Fruit fly (Drosophila melanogaster) whole organism, prepupa: ENCODE measurements around the gene CG5280.

ENCODE experiments used
- CG15336 ChIP-seq: fragments of 200-800 bp; sonication (Bioruptor generic); IDR thresholded peaks from 2 replicates; pipeline ENCODE4 v1.3.6; 2022; ENCODE audit warnings: missing biosample characterization, missing genetic modification characterization
- CG3032 ChIP-seq: fragments of 200-800 bp; optimal IDR thresholded peaks from 2 replicates; lab custom pipeline; 2019; ENCODE audit warnings: missing biosample characterization, mild to moderate bottlenecking, missing genetic modification characterization, moderate library complexity
- CG4318 ChIP-seq: fragments of 200-800 bp; sonication (Bioruptor generic); optimal IDR thresholded peaks from 3 replicates; lab custom pipeline; 2017; ENCODE audit warnings: missing biosample characterization, mild to moderate bottlenecking, missing genetic modification characterization
- CG6792 ChIP-seq: fragments of 200-800 bp; sonication (Bioruptor generic); optimal IDR thresholded peaks from 3 replicates; lab custom pipeline; 2016; ENCODE audit warnings: missing biosample characterization, missing genetic modification characterization
- CG6808 ChIP-seq: fragments of 200-800 bp; sonication (Bioruptor generic); optimal IDR thresholded peaks from 3 replicates; lab custom pipeline; 2017; ENCODE audit warnings: missing biosample characterization, missing genetic modification characterization, mild to moderate bottlenecking, moderate library complexity, missing genetic modification reagents
- Hr38 ChIP-seq: sonication (Bioruptor generic); optimal IDR thresholded peaks from 2 replicates; lab custom pipeline; 2016; ENCODE audit warnings: missing biosample characterization, missing genetic modification characterization
- acj6 ChIP-seq: fragments of 200-800 bp; sonication (Bioruptor generic); optimal IDR thresholded peaks from 3 replicates; lab custom pipeline; 2016; ENCODE audit warnings: missing biosample characterization, missing genetic modification characterization
- cyc ChIP-seq: fragments of 200-800 bp; sonication (Bioruptor generic); optimal IDR thresholded peaks from 3 replicates; lab custom pipeline; 2016; ENCODE audit warnings: missing biosample characterization, missing genetic modification characterization
- eg ChIP-seq: fragments of 200-800 bp; sonication (Bioruptor generic); IDR thresholded peaks from 3 replicates; pipeline ENCODE4 v1.3.6; 2022; ENCODE audit warnings: missing biosample characterization, missing genetic modification characterization
- fd59A ChIP-seq: fragments of 200-800 bp; sonication (Bioruptor generic); optimal IDR thresholded peaks from 2 replicates; lab custom pipeline; 2017; ENCODE audit warnings: missing biosample characterization, mild to moderate bottlenecking, missing genetic modification characterization, missing genetic modification reagents
- ss ChIP-seq, 2 experiments: fragments of 200-800 bp; sonication (Bioruptor generic); optimal IDR thresholded peaks; 2 replicates in 1 of 2; 3 replicates in 1 of 2; lab custom pipeline; 2017 to 2018; ENCODE audit warnings: mild to moderate bottlenecking in 2 of 2, missing biosample characterization in 2 of 2, missing genetic modification characterization in 2 of 2, moderate library complexity in 1 of 2

- no peak for TF ChIP-seq ss (GFP tag; optimal IDR thresholded peaks at IDR 0.05; lab: Kevin White, UChicago)
- TF ChIP-seq CG6792 (GFP tag; lab: Kevin White, UChicago): no peak
- no peak for TF ChIP-seq CG4318 (GFP tag; lab: Kevin White, UChicago)
- TF ChIP-seq Hr38: no peak
- TF ChIP-seq fd59A: no peak
- no peak for TF ChIP-seq CG6808
- TF ChIP-seq acj6: no peak
- TF ChIP-seq CG3032 (tag; lab: Kevin White, UChicago): no peak
- TF ChIP-seq CG15336 (GFP tag; lab: Robert Waterston, UW): no peak
- no peak for TF ChIP-seq eg (GFP tag; lab: Robert Waterston, UW)
- no peak for TF ChIP-seq cyc (GFP tag; lab: Kevin White, UChicago)
Measured at dm6 chr3L:9024741-9025140, 34.7 kb upstream of the CG5280 start.
